Worm (Caenorhabditis elegans): ENCODE results near the gene H06H21.37.

Gene H06H21.37

ce11 chrIV:4780129-4780528 lies 29.6 kb downstream of the H06H21.37 start, which contains the start of gene set-15:
Gene set-15, minus strand, starts transcription at chrIV:4780229.
- TF ChIP-seq snpc-4 (tag; optimal IDR thresholded peaks at IDR 0.05) (no peak), lin-32 (GFP tag; optimal IDR thresholded peaks at IDR 0.05) (no peak), mep-1 (tag; optimal IDR thresholded peaks at IDR 0.05) (no peak), nhr-237 (tag; optimal IDR thresholded peaks at IDR 0.05) (no peak), ztf-11 (tag; optimal IDR thresholded peaks at IDR 0.05) (no peak), lsy-2 (tag; optimal IDR thresholded peaks at IDR 0.05) (no peak), zip-8 (tag; optimal IDR thresholded peaks at IDR 0.05) (no peak), bed-3 (GFP tag; optimal IDR thresholded peaks at IDR 0.05) (no peak), sem-2 (GFP tag; optimal IDR thresholded peaks at IDR 0.05) (no peak), hlh-1 (tag; optimal IDR thresholded peaks at IDR 0.05) (no peak), elt-3 (tag; optimal IDR thresholded peaks at IDR 0.05) (no peak), sptf-1 (tag; optimal IDR thresholded peaks at IDR 0.05) (no peak), elt-1 (tag; optimal IDR thresholded peaks at IDR 0.05; ENCODE audit: borderline replicate concordance, insufficient read depth) (no peak), cnd-1 (tag; optimal IDR thresholded peaks at IDR 0.05) (no peak)

DNA sequence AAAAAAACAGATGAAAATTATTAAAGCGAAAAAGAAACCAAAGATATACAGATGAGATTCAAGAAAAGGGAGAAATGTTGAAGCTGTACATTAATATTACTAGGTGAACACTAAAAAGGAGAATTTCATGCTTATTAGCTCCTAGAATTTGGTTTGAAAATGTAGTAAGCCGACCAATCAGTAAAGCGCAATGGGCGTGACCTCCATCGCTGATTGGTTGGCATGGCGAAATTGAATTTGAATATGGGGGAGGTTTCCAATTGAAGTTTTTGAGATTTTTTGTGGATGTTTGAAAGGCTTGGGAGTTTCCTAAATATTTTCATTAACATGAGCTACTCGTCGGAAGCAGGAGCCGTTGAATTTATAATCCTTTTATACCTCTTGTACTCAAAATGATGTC lies 33.3 kb downstream of the H06H21.37 start:
- TF ChIP-seq unc-39 (tag; optimal IDR thresholded peaks at IDR 0.05) = no peak
- no peak for TF ChIP-seq mep-1 (tag; optimal IDR thresholded peaks at IDR 0.05)
- TF ChIP-seq unc-120 (tag; optimal IDR thresholded peaks at IDR 0.05; ENCODE audit: poor library complexity, severe bottlenecking) = no peak
- no peak for TF ChIP-seq nhr-12 (tag; optimal IDR thresholded peaks at IDR 0.05)
- no peak for TF ChIP-seq ceh-83 (GFP tag; optimal IDR thresholded peaks at IDR 0.05)
- TF ChIP-seq ceh-39 (tag; optimal IDR thresholded peaks at IDR 0.05) = no peak
- no peak for TF ChIP-seq nhr-237 (tag; optimal IDR thresholded peaks at IDR 0.05)
- TF ChIP-seq zip-8 (tag; optimal IDR thresholded peaks at IDR 0.05) = no peak
- TF ChIP-seq lsy-2 (tag; optimal IDR thresholded peaks at IDR 0.05) = no peak
- TF ChIP-seq unc-62 (GFP tag; optimal IDR thresholded peaks at IDR 0.05) = no peak

ce11 chrIV:4776001-4776400 lies 33.8 kb downstream of the H06H21.37 start, which contains the start of gene R11E3.19:
Gene R11E3.19, minus strand, starts transcription at chrIV:4776101.
- no peak for TF ChIP-seq M03D4.4 (tag; optimal IDR thresholded peaks at IDR 0.05)
- no peak for TF ChIP-seq blmp-1 (tag; optimal IDR thresholded peaks at IDR 0.05)
- no peak for TF ChIP-seq nhr-28 (tag; optimal IDR thresholded peaks at IDR 0.05)
- no peak for TF ChIP-seq sptf-1 (tag; optimal IDR thresholded peaks at IDR 0.05)
- TF ChIP-seq zip-8 (tag; optimal IDR thresholded peaks at IDR 0.05) = no peak
- no peak for TF ChIP-seq ceh-43 (GFP tag; optimal IDR thresholded peaks at IDR 0.05)
- no peak for TF ChIP-seq unc-39 (tag; optimal IDR thresholded peaks at IDR 0.05)
- TF ChIP-seq elt-1 (tag; optimal IDR thresholded peaks at IDR 0.05; ENCODE audit: borderline replicate concordance, insufficient read depth) = no peak
- TF ChIP-seq mep-1 (tag; optimal IDR thresholded peaks at IDR 0.05) = no peak
- no peak for TF ChIP-seq mab-5 (tag; optimal IDR thresholded peaks at IDR 0.05)
- TF ChIP-seq unc-62 (GFP tag; optimal IDR thresholded peaks at IDR 0.05) = no peak
- no peak for TF ChIP-seq pha-4 (tag; optimal IDR thresholded peaks at IDR 0.05)
- TF ChIP-seq bed-3 (GFP tag; optimal IDR thresholded peaks at IDR 0.05) = no peak
- TF ChIP-seq nhr-2 (tag; optimal IDR thresholded peaks at IDR 0.05) = no peak
- TF ChIP-seq lsy-2 (tag; optimal IDR thresholded peaks at IDR 0.05) = no peak

- no peak for TF ChIP-seq zip-8 (tag; optimal IDR thresholded peaks at IDR 0.05)
- no peak for TF ChIP-seq nhr-12 (tag; optimal IDR thresholded peaks at IDR 0.05)
- no peak for TF ChIP-seq nhr-76 (tag; optimal IDR thresholded peaks at IDR 0.05)
- TF ChIP-seq ceh-43 (GFP tag; optimal IDR thresholded peaks at IDR 0.05) = no peak
- no peak for TF ChIP-seq nhr-28 (tag; optimal IDR thresholded peaks at IDR 0.05)
- no peak for TF ChIP-seq lin-32 (GFP tag; optimal IDR thresholded peaks at IDR 0.05)
- TF ChIP-seq tbx-8 (GFP tag; optimal IDR thresholded peaks at IDR 0.05) = no peak
- no peak for TF ChIP-seq elt-1 (tag; optimal IDR thresholded peaks at IDR 0.05; ENCODE audit: borderline replicate concordance, insufficient read depth)
- no peak for TF ChIP-seq flh-1 (GFP tag; optimal IDR thresholded peaks at IDR 0.05)
- no peak for TF ChIP-seq lin-13 (tag; optimal IDR thresholded peaks at IDR 0.05)
- no peak for TF ChIP-seq unc-120 (tag; optimal IDR thresholded peaks at IDR 0.05; ENCODE audit: poor library complexity, severe bottlenecking)
- no peak for TF ChIP-seq ham-2 (GFP tag; optimal IDR thresholded peaks at IDR 0.05)
- no peak for TF ChIP-seq blmp-1 (tag; optimal IDR thresholded peaks at IDR 0.05)
- TF ChIP-seq cnd-1 (tag; optimal IDR thresholded peaks at IDR 0.05) = no peak
- no peak for TF ChIP-seq drap-1 (GFP tag; optimal IDR thresholded peaks at IDR 0.05)
Observed at ce11 chrIV:4771792-4772191, 38.0 kb downstream of the H06H21.37 start, which contains the start of gene R11E3.2. Gene R11E3.2, plus strand, starts transcription at chrIV:4772092.

Measured in whole organism, mixed stage, embryonic.